Worm (Caenorhabditis elegans) whole organism, young adult: Measurements from ENCODE around the gene nhr-84.

Experiments
- B0261.1 ChIP-seq: sonication (generic microtip); optimal IDR thresholded peaks from 2 replicates; lab custom pipeline; 2016; ENCODE audit warnings: mild to moderate bottlenecking, missing genetic modification characterization, moderate library complexity, missing compliant biosample characterization
- C06A6.2 ChIP-seq: fragments of 200-800 bp; sonication (Bioruptor generic); conservative IDR thresholded peaks from 2 replicates; pipeline ENCODE4 v1.3.6; 2022; ENCODE audit warnings: missing genetic modification characterization, missing compliant biosample characterization
- C17E4.6 ChIP-seq: fragments of 200-800 bp; sonication (Bioruptor generic); IDR thresholded peaks from 2 replicates; pipeline ENCODE4 v1.3.6; 2022; ENCODE audit warnings: missing genetic modification reagents, missing genetic modification characterization, missing compliant biosample characterization
- K12H6.12 ChIP-seq: fragments of 200-800 bp; sonication (Bioruptor generic); optimal IDR thresholded peaks from 2 replicates; lab custom pipeline; 2018; ENCODE audit warnings: mild to moderate bottlenecking, missing genetic modification characterization, missing compliant biosample characterization
- T26A5.8 ChIP-seq: sonication (generic microtip); optimal IDR thresholded peaks from 2 replicates; lab custom pipeline; 2016; ENCODE audit warnings: missing genetic modification characterization, missing compliant biosample characterization
- Y56A3A.18 ChIP-seq: fragments of 200-800 bp; sonication (Bioruptor generic); IDR thresholded peaks from 2 replicates; pipeline ENCODE4 v1.3.6; 2022; ENCODE audit warnings: missing genetic modification reagents, missing genetic modification characterization, missing compliant biosample characterization
- Y95B8A.8 ChIP-seq: fragments of 200-800 bp; sonication (Bioruptor generic); IDR thresholded peaks from 2 replicates; pipeline ENCODE4 v1.3.6; 2022; ENCODE audit warnings: missing genetic modification reagents, missing genetic modification characterization, missing compliant biosample characterization
- aptf-2 ChIP-seq: fragments of 200-800 bp; sonication (Bioruptor generic); conservative IDR thresholded peaks from 2 replicates; pipeline ENCODE4 v1.3.6; 2022; ENCODE audit warnings: missing genetic modification reagents, missing genetic modification characterization, missing compliant biosample characterization
- attf-3 ChIP-seq: fragments of 200-800 bp; sonication (Bioruptor generic); conservative IDR thresholded peaks from 2 replicates; pipeline ENCODE4 v1.3.6; 2022; ENCODE audit warnings: missing genetic modification reagents, missing genetic modification characterization, missing compliant biosample characterization
- attf-6 ChIP-seq: fragments of 200-800 bp; sonication (Bioruptor generic); IDR thresholded peaks from 2 replicates; pipeline ENCODE4 v1.3.6; 2022; ENCODE audit warnings: missing genetic modification reagents, missing genetic modification characterization, missing compliant biosample characterization
- cebp-1 ChIP-seq, 2 experiments: fragments of 200-800 bp in 1 of 2; sonication (Bioruptor generic) in 1 of 2; sonication (generic microtip) in 1 of 2; IDR thresholded peaks in 1 of 2; optimal IDR thresholded peaks in 1 of 2; 2 replicates each; pipeline versions ENCODE4 v1.3.6 to Lab custom; 2017 to 2022; ENCODE audit warnings: missing compliant biosample characterization in 2 of 2, missing genetic modification characterization in 2 of 2, mild to moderate bottlenecking in 1 of 2, missing genetic modification reagents in 1 of 2, moderate library complexity in 1 of 2
- ceh-40 ChIP-seq: fragments of 200-800 bp; sonication (Bioruptor generic); IDR thresholded peaks from 2 replicates; pipeline ENCODE4 v1.3.6; 2022; ENCODE audit warnings: missing genetic modification characterization, missing compliant biosample characterization
- egl-18 ChIP-seq: fragments of 200-800 bp; sonication (Bioruptor generic); IDR thresholded peaks from 2 replicates; pipeline ENCODE4 v1.3.6; 2022; ENCODE audit warnings: missing genetic modification reagents, missing genetic modification characterization, missing compliant biosample characterization
- hlh-12 ChIP-seq: sonication (generic microtip); optimal IDR thresholded peaks from 2 replicates; lab custom pipeline; 2016; ENCODE audit warnings: missing genetic modification characterization, missing compliant biosample characterization
- hlh-26 ChIP-seq: fragments of 200-800 bp; sonication (Bioruptor generic); conservative IDR thresholded peaks from 2 replicates; pipeline ENCODE4 v1.3.6; 2022; ENCODE audit warnings: missing genetic modification reagents, missing genetic modification characterization, missing compliant biosample characterization
- lir-1 ChIP-seq: fragments of 200-800 bp; sonication (Bioruptor generic); conservative IDR thresholded peaks from 2 replicates; pipeline ENCODE4 v1.3.6; 2022; ENCODE audit warnings: missing genetic modification reagents, missing genetic modification characterization, missing compliant biosample characterization
- lsy-27 ChIP-seq: sonication (generic microtip); optimal IDR thresholded peaks from 2 replicates; lab custom pipeline; 2017; ENCODE audit warnings: missing genetic modification characterization, mild to moderate bottlenecking, missing compliant biosample characterization, antibody characterized with exemption, missing genotype, borderline replicate concordance; ENCODE audit not compliant: insufficient read depth
- madf-10 ChIP-seq: sonication (generic microtip); optimal IDR thresholded peaks from 2 replicates; lab custom pipeline; 2016; ENCODE audit warnings: mild to moderate bottlenecking, missing genetic modification characterization, missing compliant biosample characterization
- madf-3 ChIP-seq: fragments of 200-800 bp; sonication (Bioruptor generic); IDR thresholded peaks from 2 replicates; pipeline ENCODE4 v1.3.6; 2022; ENCODE audit warnings: missing genetic modification reagents, missing genetic modification characterization, missing compliant biosample characterization
- madf-6 ChIP-seq: fragments of 200-800 bp; sonication (Bioruptor generic); IDR thresholded peaks from 2 replicates; pipeline ENCODE4 v1.3.6; 2022; ENCODE audit warnings: missing genetic modification reagents, missing genetic modification characterization, missing compliant biosample characterization
- madf-8 ChIP-seq: fragments of 200-800 bp; sonication (Bioruptor generic); conservative IDR thresholded peaks from 2 replicates; pipeline ENCODE4 v1.3.6; 2022; ENCODE audit warnings: missing genetic modification reagents, missing genetic modification characterization, missing compliant biosample characterization
- mcd-1 ChIP-seq: fragments of 200-800 bp; sonication (Bioruptor generic); IDR thresholded peaks from 2 replicates; pipeline ENCODE4 v1.3.6; 2022; ENCODE audit warnings: missing genetic modification reagents, missing genetic modification characterization, missing compliant biosample characterization
- mel-28 ChIP-seq: sonication (generic microtip); optimal IDR thresholded peaks from 2 replicates; lab custom pipeline; 2016; ENCODE audit warnings: borderline replicate concordance, mild to moderate bottlenecking, missing genetic modification characterization, missing compliant biosample characterization
- mes-4 ChIP-seq: sonication (generic microtip); optimal IDR thresholded peaks from 2 replicates; lab custom pipeline; 2016; ENCODE audit warnings: missing genotype, missing genetic modification characterization, missing compliant biosample characterization
- nfya-1 ChIP-seq: sonication (generic microtip); optimal IDR thresholded peaks from 2 replicates; lab custom pipeline; 2017; ENCODE audit warnings: antibody characterized with exemption, missing compliant biosample characterization, missing genetic modification characterization, borderline replicate concordance; ENCODE audit not compliant: insufficient read depth
- nhr-80 ChIP-seq: sonication (generic microtip); optimal IDR thresholded peaks from 2 replicates; lab custom pipeline; 2016; ENCODE audit warnings: missing genetic modification characterization, missing compliant biosample characterization
- pbrm-1 ChIP-seq: fragments of 200-800 bp; sonication (Bioruptor generic); IDR thresholded peaks from 2 replicates; pipeline ENCODE4 v1.3.6; 2022; ENCODE audit warnings: missing genetic modification reagents, missing genetic modification characterization, missing compliant biosample characterization
- pha-4 ChIP-seq: fragments of 150-350 bp; sonication (generic microtip); optimal IDR thresholded peaks from 2 replicates; lab custom pipeline; 2014; ENCODE audit warnings: missing biosample characterization, missing genetic modification reagents, missing genetic modification characterization
- somi-1 ChIP-seq: fragments of 200-800 bp; sonication (Bioruptor generic); optimal IDR thresholded peaks from 2 replicates; lab custom pipeline; 2018; ENCODE audit warnings: mild to moderate bottlenecking, missing genetic modification characterization, missing compliant biosample characterization
- tbp1 ChIP-seq: fragments of 200-800 bp; sonication (Bioruptor generic); optimal IDR thresholded peaks from 2 replicates; lab custom pipeline; 2018; ENCODE audit warnings: mild to moderate bottlenecking, missing genetic modification characterization, missing compliant biosample characterization
- ztf-28 ChIP-seq: fragments of 200-800 bp; sonication (Bioruptor generic); IDR thresholded peaks from 2 replicates; pipeline ENCODE4 v1.3.6; 2022; ENCODE audit warnings: missing genetic modification reagents, missing genetic modification characterization, missing compliant biosample characterization
- ztf-3 ChIP-seq: fragments of 200-800 bp; sonication (Bioruptor generic); optimal IDR thresholded peaks from 2 replicates; lab custom pipeline; 2018; ENCODE audit warnings: mild to moderate bottlenecking, missing genetic modification characterization, missing compliant biosample characterization

The nhr-84 gene

ce11 chrV:15891761-15892160 is 12.4 kb upstream of the nhr-84 start, which contains the start of gene T06C12.12:
Gene T06C12.12 (plus strand): TSS chrV:15892061.
- TF ChIP-seq attf-3 (GFP tag; lab: Robert Waterston, UW) (no peak), ztf-28 (GFP tag; lab: Robert Waterston, UW) (no peak), Y56A3A.18 (GFP tag; lab: Robert Waterston, UW) (no peak), attf-6 (no peak), madf-8 (GFP tag; lab: Robert Waterston, UW) (no peak), lir-1 (GFP tag; lab: Robert Waterston, UW) (no peak), K12H6.12 (no peak), lsy-27 (no peak)

ce11 chrV:15891279-15891678 is 11.9 kb upstream of the nhr-84 start:
- TF ChIP-seq Y95B8A.8 (GFP tag; lab: Robert Waterston, UW) (no peak), nhr-80 (tag; lab: Kevin White, UChicago) (peak; percentile 74)
- TF ChIP-seq, all 124 proteins: peak for 1

- TF ChIP-seq cebp-1 (GFP tag; IDR thresholded peaks at IDR 0.05; lab: Robert Waterston, UW) (no peak), cebp-1 (tag; optimal IDR thresholded peaks at IDR 0.05; lab: Kevin White, UChicago) (peak; percentile 28), nhr-80 (tag; lab: Kevin White, UChicago) (peak; percentile 31), egl-18 (GFP tag; lab: Robert Waterston, UW) (no peak)
These were observed 10.7 kb upstream of the nhr-84 start for ce11 chrV:15890115-15890514.

DNA sequence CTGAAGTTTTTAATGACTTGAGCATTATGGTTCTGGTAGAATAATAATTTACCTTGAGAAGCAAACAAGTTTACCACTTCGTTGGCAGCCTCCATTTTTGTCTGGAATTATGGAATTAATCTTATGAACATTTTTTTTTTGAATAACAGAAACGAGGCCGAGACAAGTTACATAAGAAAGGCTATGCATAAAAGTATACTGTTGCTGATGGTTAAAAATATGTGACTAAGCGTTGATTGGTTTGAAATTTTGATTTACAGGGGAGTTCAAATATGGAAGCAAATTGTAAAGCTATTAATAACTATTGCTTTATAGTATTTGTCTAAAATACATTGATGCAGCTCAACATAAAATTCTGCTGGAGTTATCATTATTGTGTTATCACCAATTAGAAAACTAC is 9.3 kb upstream of the nhr-84 start, which contains the start of gene cgt-1:
Gene cgt-1, minus strand, starts transcription at position 101 of the 400 bp plus-strand sequence.
- TF ChIP-seq ceh-40 = no peak
- TF ChIP-seq aptf-2 (GFP tag; lab: Robert Waterston, UW) = no peak
- no peak for TF ChIP-seq pha-4 (tag; lab: Kevin White, UChicago)
- TF ChIP-seq mel-28 (tag; lab: Kevin White, UChicago) = no peak
- no peak for TF ChIP-seq tbp1 (GFP tag; lab: Kevin White, UChicago)
- TF ChIP-seq madf-3 (GFP tag; lab: Robert Waterston, UW) = no peak
- TF ChIP-seq C06A6.2 (GFP tag; lab: Robert Waterston, UW) = no peak
- TF ChIP-seq pbrm-1 (GFP tag; lab: Robert Waterston, UW) = no peak
- TF ChIP-seq nfya-1 (tag; lab: Kevin White, UChicago) = no peak
- TF ChIP-seq mes-4 (tag; lab: Kevin White, UChicago) = no peak
- TF ChIP-seq ztf-3 (GFP tag; lab: Kevin White, UChicago) = no peak
- no peak for TF ChIP-seq madf-10 (tag; lab: Kevin White, UChicago)
- no peak for TF ChIP-seq C17E4.6 (GFP tag; lab: Robert Waterston, UW)
- no peak for TF ChIP-seq B0261.1 (tag; lab: Kevin White, UChicago)
- no peak for TF ChIP-seq hlh-12 (tag; lab: Kevin White, UChicago)
- no peak for TF ChIP-seq T26A5.8
- no peak for TF ChIP-seq hlh-26 (GFP tag; lab: Robert Waterston, UW)
- TF ChIP-seq somi-1 (GFP tag; lab: Kevin White, UChicago) = no peak
- no peak for TF ChIP-seq mcd-1 (GFP tag; lab: Robert Waterston, UW)
- TF ChIP-seq madf-6 (GFP tag; lab: Robert Waterston, UW) = no peak
